Fruit fly (Drosophila melanogaster) whole organism, embryonic: ENCODE results near the gene amon.

Source experiments
- Bdp1 ChIP-seq: fragments of 200-800 bp; sonication (Bioruptor generic); optimal IDR thresholded peaks from 3 replicates; lab custom pipeline; 2016; ENCODE audit warnings: missing biosample characterization, missing genetic modification characterization
- C15 ChIP-seq: fragments of 200-800 bp; sonication (Bioruptor generic); IDR thresholded peaks from 3 replicates; pipeline ENCODE4 v1.3.6; 2022; ENCODE audit warnings: missing biosample characterization, missing genetic modification characterization
- CG10267 ChIP-seq: fragments of 200-800 bp; sonication (Bioruptor generic); optimal IDR thresholded peaks from 2 replicates; lab custom pipeline; 2018; ENCODE audit warnings: missing biosample characterization, mild to moderate bottlenecking, missing genetic modification characterization, moderate library complexity
- CG11560 ChIP-seq: fragments of 200-800 bp; sonication (Bioruptor generic); IDR thresholded peaks from 3 replicates; pipeline ENCODE4 v1.3.6; 2022; ENCODE audit warnings: missing biosample characterization, missing genetic modification characterization
- CG13424 ChIP-seq: fragments of 200-800 bp; sonication (Bioruptor generic); optimal IDR thresholded peaks from 2 replicates; lab custom pipeline; 2019; ENCODE audit warnings: missing biosample characterization, mild to moderate bottlenecking, missing genetic modification characterization, moderate library complexity
- CG13894 ChIP-seq: fragments of 200-800 bp; sonication (Bioruptor generic); optimal IDR thresholded peaks from 3 replicates; lab custom pipeline; 2018; ENCODE audit warnings: missing biosample characterization, mild to moderate bottlenecking, missing genetic modification characterization, moderate library complexity
- CG14441 ChIP-seq: fragments of 200-800 bp; sonication (Bioruptor generic); IDR thresholded peaks from 2 replicates; pipeline ENCODE4 v1.3.6; 2022; ENCODE audit warnings: missing biosample characterization, missing genetic modification characterization
- CG15696 ChIP-seq: fragments of 200-800 bp; sonication (Bioruptor generic); optimal IDR thresholded peaks from 2 replicates; lab custom pipeline; 2019; ENCODE audit warnings: missing biosample characterization, mild to moderate bottlenecking, missing genetic modification characterization, moderate library complexity
- CG1602 ChIP-seq: fragments of 200-800 bp; sonication (Bioruptor generic); optimal IDR thresholded peaks from 3 replicates; lab custom pipeline; 2016; ENCODE audit warnings: missing biosample characterization, missing genetic modification characterization
- CG17568 ChIP-seq: fragments of 200-800 bp; sonication (Bioruptor generic); optimal IDR thresholded peaks from 2 replicates; lab custom pipeline; 2018; ENCODE audit warnings: missing biosample characterization, mild to moderate bottlenecking, missing genetic modification characterization, moderate library complexity
- CG17612 ChIP-seq: fragments of 200-800 bp; sonication (Bioruptor generic); IDR thresholded peaks from 2 replicates; pipeline ENCODE4 v1.3.6; 2022; ENCODE audit warnings: missing biosample characterization, missing genetic modification characterization
- CG17829 ChIP-seq: fragments of 200-800 bp; optimal IDR thresholded peaks from 2 replicates; lab custom pipeline; 2019; ENCODE audit warnings: missing biosample characterization, mild to moderate bottlenecking, missing genetic modification characterization, moderate library complexity
- CG18262 ChIP-seq: fragments of 200-800 bp; optimal IDR thresholded peaks from 3 replicates; lab custom pipeline; 2019; ENCODE audit warnings: missing biosample characterization, mild to moderate bottlenecking, missing genetic modification characterization, moderate library complexity
- CG2199 ChIP-seq: fragments of 200-800 bp; sonication (Bioruptor generic); IDR thresholded peaks from 3 replicates; pipeline ENCODE4 v1.3.6; 2022; ENCODE audit warnings: missing biosample characterization, missing genetic modification characterization
- CG30020 ChIP-seq: fragments of 200-800 bp; optimal IDR thresholded peaks from 2 replicates; lab custom pipeline; 2019; ENCODE audit warnings: missing biosample characterization, mild to moderate bottlenecking, missing genetic modification characterization, moderate library complexity
- CG30431 ChIP-seq: fragments of 200-800 bp; sonication (Bioruptor generic); optimal IDR thresholded peaks from 2 replicates; lab custom pipeline; 2017; ENCODE audit warnings: missing biosample characterization, missing genetic modification characterization
- CG33213 ChIP-seq: fragments of 200-800 bp; sonication (Bioruptor generic); optimal IDR thresholded peaks from 3 replicates; lab custom pipeline; 2016; ENCODE audit warnings: missing biosample characterization, missing genetic modification characterization
- CG34224 ChIP-seq: fragments of 200-800 bp; sonication (Bioruptor generic); IDR thresholded peaks from 3 replicates; pipeline ENCODE4 v1.3.6; 2022; ENCODE audit warnings: missing biosample characterization, missing genetic modification characterization; ENCODE audit not compliant: partially characterized antibody
- CG4617 ChIP-seq: fragments of 200-800 bp; sonication (Bioruptor generic); optimal IDR thresholded peaks from 3 replicates; lab custom pipeline; 2016; ENCODE audit warnings: missing biosample characterization, missing genetic modification characterization, borderline replicate concordance
- CG6813 ChIP-seq: fragments of 200-800 bp; sonication (Bioruptor generic); optimal IDR thresholded peaks from 2 replicates; lab custom pipeline; 2017; ENCODE audit warnings: missing biosample characterization, missing genetic modification characterization, mild to moderate bottlenecking, moderate library complexity, missing genetic modification reagents
- CG6854 ChIP-seq: fragments of 200-800 bp; sonication (Bioruptor generic); optimal IDR thresholded peaks from 3 replicates; lab custom pipeline; 2017; ENCODE audit warnings: missing biosample characterization, mild to moderate bottlenecking, missing genetic modification characterization
- CG8924 ChIP-seq: fragments of 200-800 bp; optimal IDR thresholded peaks from 3 replicates; lab custom pipeline; 2019; ENCODE audit warnings: missing biosample characterization, mild to moderate bottlenecking, missing genetic modification characterization, moderate library complexity
- CG9727 ChIP-seq: fragments of 200-800 bp; sonication (Bioruptor generic); optimal IDR thresholded peaks from 3 replicates; lab custom pipeline; 2017; ENCODE audit warnings: missing biosample characterization, mild to moderate bottlenecking, missing genetic modification characterization
- Elba2 ChIP-seq: fragments of 200-800 bp; sonication (Bioruptor generic); optimal IDR thresholded peaks from 3 replicates; lab custom pipeline; 2016; ENCODE audit warnings: missing biosample characterization, missing genetic modification characterization
- HLH3B ChIP-seq: fragments of 200-800 bp; sonication (Bioruptor generic); IDR thresholded peaks from 2 replicates; pipeline ENCODE4 v1.3.6; 2022; ENCODE audit warnings: missing biosample characterization, missing genetic modification characterization
- Hey ChIP-seq: fragments of 200-800 bp; sonication (Bioruptor generic); optimal IDR thresholded peaks from 3 replicates; lab custom pipeline; 2018; ENCODE audit warnings: missing biosample characterization, mild to moderate bottlenecking, missing genetic modification characterization
- Hr78 ChIP-seq, 2 experiments: fragments of 200-800 bp in 1 of 2; fragments of >200 bp in 1 of 2; sonication (Bioruptor generic) in 1 of 2; optimal IDR thresholded peaks; 2 replicates each; lab custom pipeline; 2017 to 2019; ENCODE audit warnings: missing biosample characterization in 2 of 2, missing genetic modification characterization in 2 of 2, mild to moderate bottlenecking in 1 of 2, moderate library complexity in 1 of 2
- Lpt ChIP-seq: fragments of >200 bp; optimal IDR thresholded peaks from 2 replicates; lab custom pipeline; 2018; ENCODE audit warnings: missing biosample characterization, missing genetic modification characterization
- MBD-R2 ChIP-seq: fragments of 200-800 bp; sonication (Bioruptor generic); IDR thresholded peaks from 2 replicates; pipeline ENCODE4 v1.3.6; 2022; ENCODE audit warnings: missing biosample characterization, missing genetic modification characterization
- MTF-1 ChIP-seq: fragments of 200-800 bp; sonication (Bioruptor generic); optimal IDR thresholded peaks from 2 replicates; lab custom pipeline; 2018; ENCODE audit warnings: missing biosample characterization, mild to moderate bottlenecking, missing genetic modification characterization, borderline replicate concordance
- Med ChIP-seq: fragments of 200-800 bp; sonication (Bioruptor generic); peaks from one replicate; lab custom pipeline; 2016; ENCODE audit warnings: missing biosample characterization, missing genetic modification characterization, mild to moderate bottlenecking, inconsistent platforms, moderate library complexity
- Mrtf ChIP-seq: fragments of 200-800 bp; sonication (Bioruptor generic); IDR thresholded peaks from 3 replicates; pipeline ENCODE4 v1.3.6; 2022; ENCODE audit warnings: missing biosample characterization, missing genetic modification characterization
- Nf-YA ChIP-seq: fragments of 200-800 bp; sonication (Bioruptor generic); IDR thresholded peaks from 2 replicates; pipeline ENCODE4 v1.3.6; 2022; ENCODE audit warnings: missing biosample characterization, missing genetic modification characterization
- Rfx ChIP-seq: fragments of 200-800 bp; sonication (Bioruptor generic); IDR thresholded peaks from 2 replicates; pipeline ENCODE4 v1.3.6; 2022; ENCODE audit warnings: missing biosample characterization, missing genetic modification characterization
- Side ChIP-seq: fragments of 200-800 bp; sonication (Bioruptor generic); optimal IDR thresholded peaks from 2 replicates; lab custom pipeline; 2016; ENCODE audit warnings: missing biosample characterization, missing genetic modification characterization
- cad ChIP-seq: fragments of >200 bp; optimal IDR thresholded peaks from 2 replicates; lab custom pipeline; 2017; ENCODE audit warnings: missing biosample characterization, missing genetic modification characterization
- chif ChIP-seq, 2 experiments: fragments of 200-800 bp; sonication (Bioruptor generic); optimal IDR thresholded peaks; 3 replicates each; lab custom pipeline; 2016; ENCODE audit warnings: missing biosample characterization in 2 of 2, missing genetic modification characterization in 2 of 2
- chm ChIP-seq: fragments of 200-800 bp; sonication (Bioruptor generic); IDR thresholded peaks from 2 replicates; pipeline ENCODE4 v1.3.6; 2022; ENCODE audit warnings: missing biosample characterization, missing genetic modification characterization
- dan ChIP-seq: fragments of 200-800 bp; sonication (Bioruptor generic); IDR thresholded peaks from 2 replicates; pipeline ENCODE4 v1.3.6; 2022; ENCODE audit warnings: missing biosample characterization, missing genetic modification characterization
- dpn ChIP-seq, 2 experiments: fragments of 200-800 bp; sonication (Bioruptor generic); optimal IDR thresholded peaks; 3 replicates each; lab custom pipeline; 2016; ENCODE audit warnings: missing biosample characterization in 2 of 2, missing genetic modification characterization in 2 of 2
- ems ChIP-seq: fragments of 200-800 bp; sonication (Bioruptor generic); optimal IDR thresholded peaks from 3 replicates; lab custom pipeline; 2016; ENCODE audit warnings: missing biosample characterization, missing genetic modification characterization
- fd64A ChIP-seq: fragments of 200-800 bp; sonication (Bioruptor generic); optimal IDR thresholded peaks from 3 replicates; lab custom pipeline; 2018; ENCODE audit warnings: missing biosample characterization, mild to moderate bottlenecking, missing genetic modification characterization
- fru ChIP-seq: fragments of >200 bp; optimal IDR thresholded peaks from 2 replicates; lab custom pipeline; 2017
- sc ChIP-seq, 3 experiments: fragments of >200 bp in 2 of 3; fragments of 200-800 bp in 1 of 3; sonication (Bioruptor generic) in 1 of 3; optimal IDR thresholded peaks; 2 replicates in 2 of 3; 3 replicates in 1 of 3; lab custom pipeline; 2017; ENCODE audit warnings: mild to moderate bottlenecking in 1 of 3, missing biosample characterization in 1 of 3, missing genetic modification characterization in 1 of 3, missing genetic modification reagents in 1 of 3
- sens ChIP-seq: fragments of 200-800 bp; sonication (Bioruptor generic); peaks from one replicate; lab custom pipeline; 2016; ENCODE audit warnings: missing biosample characterization, missing genetic modification characterization
- seq ChIP-seq: fragments of 200-800 bp; sonication (Bioruptor generic); IDR thresholded peaks from 2 replicates; pipeline ENCODE4 v1.3.6; 2022; ENCODE audit warnings: missing biosample characterization, missing genetic modification characterization
- slou ChIP-seq: fragments of 200-800 bp; sonication (Bioruptor generic); optimal IDR thresholded peaks from 3 replicates; lab custom pipeline; 2016; ENCODE audit warnings: missing biosample characterization, missing genetic modification characterization
- tll ChIP-seq, 2 experiments: fragments of 200-800 bp in 1 of 2; fragments of >200 bp in 1 of 2; sonication (Bioruptor generic) in 1 of 2; optimal IDR thresholded peaks; 2 replicates each; lab custom pipeline; 2017 to 2019; ENCODE audit warnings: missing biosample characterization in 2 of 2, missing genetic modification characterization in 2 of 2, mild to moderate bottlenecking in 1 of 2, moderate library complexity in 1 of 2
- twi ChIP-seq: fragments of 200-800 bp; optimal IDR thresholded peaks from 2 replicates; lab custom pipeline; 2019; ENCODE audit warnings: missing biosample characterization, mild to moderate bottlenecking, missing genetic modification characterization, moderate library complexity
- wek ChIP-seq: fragments of 200-800 bp; sonication (Bioruptor generic); optimal IDR thresholded peaks from 3 replicates; lab custom pipeline; 2018; ENCODE audit warnings: missing biosample characterization, mild to moderate bottlenecking, missing genetic modification characterization, moderate library complexity
- z ChIP-seq: fragments of 200-800 bp; sonication (Bioruptor generic); IDR thresholded peaks from 3 replicates; pipeline ENCODE4 v1.3.6; 2022; ENCODE audit warnings: missing biosample characterization, missing genetic modification characterization

Gene amon

DNA sequence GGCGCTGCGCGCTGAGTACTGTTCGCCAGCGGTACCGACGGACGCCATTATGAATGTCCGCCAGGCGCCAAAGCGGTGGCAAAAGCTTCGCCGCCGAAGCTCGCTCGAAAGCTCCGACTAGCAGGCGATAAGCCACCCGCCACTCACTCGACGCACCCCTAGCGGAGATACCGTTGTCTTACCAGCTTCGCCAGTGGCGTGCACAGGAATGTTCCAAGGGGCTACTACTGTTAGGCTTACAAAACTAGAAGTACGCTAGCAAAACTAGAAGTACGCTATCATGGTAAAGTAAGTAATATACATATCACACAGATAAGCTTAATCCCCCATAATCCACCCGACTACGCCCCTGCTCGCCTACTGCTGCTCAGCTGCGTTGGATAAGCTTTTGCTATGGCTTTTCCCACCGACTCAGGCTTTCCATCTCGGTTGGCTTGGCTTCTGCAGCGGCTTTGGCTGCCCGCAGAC lies at the start of gene amon (continued):
- peak; percentile 93 for TF ChIP-seq Bdp1
- TF ChIP-seq CG11560 (tag; lab: Robert Waterston, UW) = peak; percentile 94
- TF ChIP-seq MBD-R2 (GFP tag; lab: Robert Waterston, UW) = peak; percentile 99
- TF ChIP-seq CG30431 (GFP tag; lab: Kevin White, UChicago) = peak; percentile 95
- TF ChIP-seq fd64A (GFP tag; lab: Kevin White, UChicago) = peak; percentile 88
- peak; percentile 98 for TF ChIP-seq CG33213 (GFP tag; lab: Kevin White, UChicago)
- peak in 1 of 2 experiments; percentile 74 for TF ChIP-seq Hr78 (GFP tag; optimal IDR thresholded peaks at IDR 0.05; lab: Kevin White, UChicago)
- peak; percentile 99 for TF ChIP-seq CG6813
- TF ChIP-seq CG17612 (GFP tag; lab: Robert Waterston, UW) = peak; percentile 97
- peak; percentile 98 for TF ChIP-seq slou (GFP tag; lab: Kevin White, UChicago)
- TF ChIP-seq CG13424 = peak; percentile 98
- TF ChIP-seq Mrtf (GFP tag; lab: Robert Waterston, UW) = peak; percentile 99
- peak; percentile 84 for TF ChIP-seq CG15696
- peak; percentile 87 for TF ChIP-seq CG10267
- TF ChIP-seq CG4617 (GFP tag; lab: Kevin White, UChicago) = peak; percentile 95
- TF ChIP-seq z = peak; percentile 74
- peak; percentile 99 for TF ChIP-seq seq (GFP tag; lab: Robert Waterston, UW)
- peak; percentile 93 for TF ChIP-seq CG17829
- TF ChIP-seq dpn (GFP tag; optimal IDR thresholded peaks at IDR 0.05; lab: Kevin White, UChicago) = peak; percentile 99
- peak; percentile 94 for TF ChIP-seq wek (GFP tag; lab: Kevin White, UChicago)
- TF ChIP-seq sens (GFP tag; lab: Kevin White, UChicago) = peak; percentile 99
- peak; percentile 96 for TF ChIP-seq chm (GFP tag; lab: Robert Waterston, UW)
- peak; percentile 100 for TF ChIP-seq Med (GFP tag; lab: Kevin White, UChicago)
- TF ChIP-seq fru = no peak
- TF ChIP-seq CG6854 (GFP tag; lab: Kevin White, UChicago) = peak; percentile 99
- TF ChIP-seq CG18262 (tag; lab: Kevin White, UChicago) = peak; percentile 88
- peak; percentile 98 for TF ChIP-seq Hey
- no peak for TF ChIP-seq sc (optimal IDR thresholded peaks at IDR 0.05; lab: Kevin White, UChicago)
- peak; percentile 89 for TF ChIP-seq sc (GFP tag; optimal IDR thresholded peaks at IDR 0.05; lab: Kevin White, UChicago)
- peak; percentile 99 for TF ChIP-seq Side
- no peak for TF ChIP-seq Lpt
- peak; percentile 98 for TF ChIP-seq Nf-YA
- peak; percentile 76 for TF ChIP-seq dan (GFP tag; lab: Robert Waterston, UW)
- TF ChIP-seq Elba2 (GFP tag; lab: Kevin White, UChicago) = no peak
- TF ChIP-seq chif (GFP tag; optimal IDR thresholded peaks at IDR 0.05; lab: Kevin White, UChicago) = peak; percentile 97 to 98
- TF ChIP-seq cad (GFP tag; lab: Kevin White, UChicago) = no peak
- TF ChIP-seq Rfx (GFP tag; lab: Robert Waterston, UW) = peak; percentile 100
- TF ChIP-seq MTF-1 (GFP tag; lab: Kevin White, UChicago) = peak; percentile 90
- TF ChIP-seq ems (GFP tag; lab: Kevin White, UChicago) = peak; percentile 99
- TF ChIP-seq CG2199 (GFP tag; lab: Robert Waterston, UW) = peak; percentile 98
- peak; percentile 99 for TF ChIP-seq CG13894 (tag; lab: Kevin White, UChicago)
- no peak for TF ChIP-seq tll (GFP tag; optimal IDR thresholded peaks at IDR 0.05; lab: Kevin White, UChicago)
- no peak for TF ChIP-seq CG34224 (GFP tag; lab: Robert Waterston, UW)
- TF ChIP-seq CG8924 (tag; lab: Kevin White, UChicago) = peak; percentile 97
- TF ChIP-seq CG14441 (GFP tag; lab: Robert Waterston, UW) = peak; percentile 99
- TF ChIP-seq CG30020 = no peak
- peak; percentile 98 for TF ChIP-seq HLH3B (GFP tag; lab: Robert Waterston, UW)
- peak; percentile 95 for TF ChIP-seq CG1602 (GFP tag; lab: Kevin White, UChicago)
- TF ChIP-seq C15 (GFP tag; lab: Robert Waterston, UW) = peak; percentile 98
- no peak for TF ChIP-seq CG17568 (GFP tag; lab: Kevin White, UChicago)
- peak; percentile 86 for TF ChIP-seq twi (tag; lab: Kevin White, UChicago)
- TF ChIP-seq CG9727 = peak; percentile 97
